Worm (Caenorhabditis elegans): ENCODE data around the gene T01D1.7.

Gene T01D1.7

DNA sequence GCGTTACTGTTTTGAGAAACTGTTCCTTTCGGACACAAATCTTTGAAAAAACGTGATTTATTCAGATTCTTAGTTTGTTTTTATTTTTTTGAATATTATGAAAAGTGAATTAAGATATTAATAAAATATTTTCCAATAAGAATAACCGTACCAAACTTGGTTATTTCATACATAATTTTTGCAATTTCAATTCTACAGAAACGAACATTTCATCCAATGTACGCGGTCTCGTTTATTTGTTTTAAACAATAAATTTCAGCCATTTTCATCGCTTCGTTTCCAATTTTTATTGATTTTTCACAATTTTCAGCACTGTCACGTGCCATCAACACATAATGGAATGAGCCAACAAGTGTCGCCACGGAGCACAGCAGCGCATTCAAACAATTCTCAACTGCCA is 26.6 kb downstream of the T01D1.7 start, which contains the start of gene T25D3.4:
TSS of gene T25D3.4 (plus strand) at position 301 of the 400 bp plus-strand sequence.
- no peak for TF ChIP-seq swsn-7 (tag; optimal IDR thresholded peaks at IDR 0.05)
- no peak for TF ChIP-seq elt-3 (tag; optimal IDR thresholded peaks at IDR 0.05)
- no peak for TF ChIP-seq mdl-1 (tag; optimal IDR thresholded peaks at IDR 0.05)
- TF ChIP-seq unc-62 (GFP tag; optimal IDR thresholded peaks at IDR 0.05): no peak
- no peak for TF ChIP-seq nhr-84 (tag; optimal IDR thresholded peaks at IDR 0.05)
- no peak for TF ChIP-seq isw-1 (GFP tag; IDR thresholded peaks at IDR 0.05)
- TF ChIP-seq Y116A8C.19 (tag; optimal IDR thresholded peaks at IDR 0.05; ENCODE audit: borderline replicate concordance): no peak
- peak; percentile 48 for TF ChIP-seq pax-3 (tag; optimal IDR thresholded peaks at IDR 0.05)
- no peak for TF ChIP-seq ama-1 (optimal IDR thresholded peaks at IDR 0.05)
- TF ChIP-seq mef-2 (tag; optimal IDR thresholded peaks at IDR 0.05): no peak
- no peak for TF ChIP-seq zip-4 (GFP tag; optimal IDR thresholded peaks at IDR 0.05)
- TF ChIP-seq egl-27 (tag; optimal IDR thresholded peaks at IDR 0.05): no peak
- TF ChIP-seq ces-1 (GFP tag; optimal IDR thresholded peaks at IDR 0.05): no peak
- no peak for TF ChIP-seq zag-1 (tag; optimal IDR thresholded peaks at IDR 0.05)
- TF ChIP-seq nhr-19 (GFP tag; conservative IDR thresholded peaks at IDR 0.05): no peak
- no peak for TF ChIP-seq nhr-20 (tag; optimal IDR thresholded peaks at IDR 0.05)
- TF ChIP-seq unc-86 (tag; optimal IDR thresholded peaks at IDR 0.05): no peak
- peak; percentile 4 for TF ChIP-seq nhr-90 (tag; optimal IDR thresholded peaks at IDR 0.05; ENCODE audit: poor library complexity)
- TF ChIP-seq fkh-8 (tag; optimal IDR thresholded peaks at IDR 0.05): no peak
- TF ChIP-seq nhr-12 (tag; optimal IDR thresholded peaks at IDR 0.05): no peak
- peak in 1 of 2 experiments; percentile 49 for TF ChIP-seq lsy-2 (tag; optimal IDR thresholded peaks at IDR 0.05)
- TF ChIP-seq egl-13 (tag; optimal IDR thresholded peaks at IDR 0.05): no peak
- TF ChIP-seq ceh-90 (tag; optimal IDR thresholded peaks at IDR 0.05): no peak
- peak in 1 of 2 experiments; percentile 23 for TF ChIP-seq lin-35 (GFP tag; optimal IDR thresholded peaks at IDR 0.05)
- no peak for TF ChIP-seq lir-3 (tag; optimal IDR thresholded peaks at IDR 0.05; ENCODE audit: poor library complexity)

DNA sequence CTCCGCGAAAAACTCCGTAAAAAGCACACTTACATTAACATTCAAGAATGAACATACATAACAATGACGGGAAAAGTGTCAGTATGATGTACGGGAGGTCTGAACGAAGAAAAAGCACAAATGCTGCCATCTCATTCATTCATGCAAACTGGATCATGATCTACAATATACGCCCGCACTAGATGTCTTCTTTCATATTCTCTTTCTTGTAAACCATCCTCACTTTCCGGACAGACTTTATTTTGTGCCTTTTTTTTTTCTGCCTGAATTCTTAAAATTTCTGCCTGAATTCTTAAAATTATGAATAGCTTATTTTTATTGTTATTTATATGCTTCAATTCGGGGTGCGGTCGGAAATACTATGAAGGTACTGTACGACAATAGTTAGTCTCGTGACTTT is 38.4 kb downstream of the T01D1.7 start, which contains the start of gene K10B4.1:
TSS of gene K10B4.1 (plus strand) at position 301 of the 400 bp plus-strand sequence.
- TF ChIP-seq nhr-85 (tag): peak; percentile 0
- TF ChIP-seq ztf-11 (tag; optimal IDR thresholded peaks at IDR 0.05): no peak

DNA sequence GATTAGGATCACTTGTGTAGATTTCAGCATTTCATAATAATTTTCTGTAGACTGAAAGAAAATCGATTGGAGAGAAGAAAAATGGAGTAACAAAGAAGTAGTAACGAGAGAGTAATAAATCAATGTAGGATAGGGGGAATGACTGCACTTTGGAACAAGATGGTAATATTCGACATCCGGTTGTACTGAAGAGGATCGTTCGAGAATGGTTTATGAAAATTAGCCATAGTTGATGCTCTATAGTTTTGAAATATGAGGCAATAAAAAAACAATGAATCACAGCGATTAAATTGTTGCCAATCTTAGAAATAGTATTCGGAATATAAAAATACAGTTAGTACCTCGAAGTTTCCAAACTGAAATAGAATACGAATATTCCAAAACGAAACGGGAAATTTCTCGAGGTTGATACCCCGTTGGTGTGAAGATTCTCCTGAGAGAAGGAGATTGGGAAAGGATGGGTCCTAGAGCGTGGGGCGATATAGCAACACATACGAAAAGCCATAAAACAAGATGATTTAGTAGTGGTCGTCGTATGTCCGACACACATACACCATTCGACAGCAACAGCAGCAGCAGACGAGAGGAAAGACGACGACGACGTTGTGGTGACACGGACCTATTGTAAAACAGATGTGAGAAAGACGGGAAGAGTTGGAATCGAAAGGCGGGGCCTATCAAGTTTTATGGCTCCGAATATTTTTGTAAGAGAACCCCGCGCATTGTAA is 39.9 kb downstream of the T01D1.7 start, which contains the start of gene cwn-1:
TSS of gene cwn-1 (minus strand) at position 51 of the 728 bp plus-strand sequence.
- no peak for TF ChIP-seq lir-3 (tag; optimal IDR thresholded peaks at IDR 0.05; ENCODE audit: poor library complexity)
- TF ChIP-seq efl-3 (GFP tag; optimal IDR thresholded peaks at IDR 0.05): no peak
- no peak for TF ChIP-seq ceh-8 (GFP tag; optimal IDR thresholded peaks at IDR 0.05)
- TF ChIP-seq fkh-4 (tag; optimal IDR thresholded peaks at IDR 0.05; ENCODE audit: borderline replicate concordance): peak; percentile 42
- TF ChIP-seq dsc-1 (tag; optimal IDR thresholded peaks at IDR 0.05): peak; percentile 78

DNA sequence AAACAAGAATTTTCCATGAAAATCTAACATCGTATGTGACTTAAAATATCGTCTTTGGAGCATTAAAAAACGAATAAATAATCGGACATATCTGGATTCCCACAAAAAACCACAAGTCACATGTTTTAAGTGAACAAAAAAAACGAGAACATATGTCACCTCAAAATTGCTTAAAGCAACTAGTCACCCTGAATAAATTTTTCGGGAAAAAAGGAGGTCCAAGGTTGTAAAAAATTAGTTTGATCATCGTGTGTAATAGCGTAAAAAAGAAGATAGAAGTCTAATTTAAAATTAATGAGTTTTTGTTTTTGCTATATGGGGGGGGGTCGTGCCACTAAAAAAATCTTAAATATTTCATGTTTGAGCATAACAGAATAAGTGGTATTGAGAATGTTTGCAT is 43.8 kb downstream of the T01D1.7 start:
- TF ChIP-seq fkh-4 (tag; optimal IDR thresholded peaks at IDR 0.05; ENCODE audit: borderline replicate concordance) (peak; percentile 63), dsc-1 (tag; optimal IDR thresholded peaks at IDR 0.05) (peak; percentile 89), ztf-11 (tag; optimal IDR thresholded peaks at IDR 0.05) (no peak), unc-98 (GFP tag; IDR thresholded peaks at IDR 0.05) (no peak)

DNA sequence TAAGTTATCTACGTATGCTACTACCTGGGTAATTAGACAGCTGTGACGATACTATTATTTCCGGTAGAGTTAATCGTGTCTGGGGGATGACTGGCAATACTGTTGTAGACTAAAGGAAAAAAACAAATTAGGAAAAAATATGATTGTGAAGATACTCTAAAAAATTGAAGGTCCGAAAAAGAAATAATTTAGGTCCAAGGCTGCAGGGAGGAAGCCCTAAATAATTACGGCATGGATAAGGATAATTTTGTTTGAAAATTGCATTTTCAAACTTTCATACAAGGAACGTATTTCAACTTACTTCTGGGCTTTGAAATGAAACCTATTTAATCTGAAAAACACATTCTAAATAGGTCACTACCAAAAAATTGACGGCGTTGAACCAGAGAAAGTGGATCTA is 44.6 kb downstream of the T01D1.7 start, which contains the start of gene srd-3:
TSS of gene srd-3 (minus strand) at position 101 of the 400 bp plus-strand sequence.
- no peak for TF ChIP-seq xbp-1 (tag; optimal IDR thresholded peaks at IDR 0.05)
- TF ChIP-seq ztf-4 (tag; optimal IDR thresholded peaks at IDR 0.05): no peak
- TF ChIP-seq snpc-4 (tag; optimal IDR thresholded peaks at IDR 0.05): no peak
